Worm (Caenorhabditis elegans) whole organism, L3 larva: ENCODE measurements around the gene vha-2.
A peak's percentile ranks its signal among the peaks of the same experiment; 100 is the strongest.

ENCODE experiments used
- aly-2 ChIP-seq: fragments of 150-350 bp; optimal IDR thresholded peaks from 2 replicates; lab custom pipeline; 2014; ENCODE audit warnings: missing biosample characterization, missing genetic modification characterization
- ama-1 ChIP-seq: fragments of 150-350 bp; optimal IDR thresholded peaks from 2 replicates; lab custom pipeline; 2018
- ceh-28 ChIP-seq: fragments of 150-350 bp; optimal IDR thresholded peaks from 2 replicates; lab custom pipeline; 2014; ENCODE audit warnings: missing biosample characterization, missing genetic modification reagents, missing genetic modification characterization
- ceh-82 ChIP-seq: fragments of 150-350 bp; optimal IDR thresholded peaks from 2 replicates; lab custom pipeline; 2014; ENCODE audit warnings: missing biosample characterization, missing genetic modification characterization
- egl-5 ChIP-seq: fragments of 150-350 bp; optimal IDR thresholded peaks from 2 replicates; lab custom pipeline; 2017; ENCODE audit warnings: missing biosample characterization, missing genetic modification reagents, missing genetic modification characterization, inconsistent platforms
- elt-1 ChIP-seq: fragments of 150-350 bp; optimal IDR thresholded peaks from 2 replicates; lab custom pipeline; 2014; ENCODE audit warnings: missing biosample characterization, missing genetic modification characterization
- elt-2 ChIP-seq: sonication (generic microtip); optimal IDR thresholded peaks from 2 replicates; lab custom pipeline; 2016; ENCODE audit warnings: missing genetic modification reagents, mild to moderate bottlenecking, missing genetic modification characterization, missing compliant biosample characterization
- elt-3 ChIP-seq, 3 experiments: fragments of 150-350 bp in 1 of 3; sonication (generic microtip) in 2 of 3; optimal IDR thresholded peaks; 2 replicates in 2 of 3; 4 replicates in 1 of 3; lab custom pipeline; 2014 to 2017; ENCODE audit warnings: missing biosample characterization in 3 of 3, missing genetic modification characterization in 3 of 3
- fkh-10 ChIP-seq: sonication (generic microtip); optimal IDR thresholded peaks from 2 replicates; lab custom pipeline; 2017; ENCODE audit warnings: missing biosample characterization, missing genetic modification reagents, missing genetic modification characterization
- fos-1 ChIP-seq: fragments of 150-350 bp; optimal IDR thresholded peaks from 2 replicates; lab custom pipeline; 2014; ENCODE audit warnings: missing biosample characterization, missing genetic modification characterization
- hmg-11 ChIP-seq: sonication (generic microtip); optimal IDR thresholded peaks from 2 replicates; lab custom pipeline; 2016; ENCODE audit warnings: missing genetic modification characterization, missing compliant biosample characterization
- lin-15B ChIP-seq: fragments of 150-350 bp; optimal IDR thresholded peaks from 2 replicates; lab custom pipeline; 2014; ENCODE audit warnings: missing biosample characterization, missing genetic modification characterization
- lin-39 ChIP-seq: fragments of 150-350 bp; optimal IDR thresholded peaks from 2 replicates; lab custom pipeline; 2018; ENCODE audit warnings: missing biosample characterization, missing genetic modification reagents, missing genetic modification characterization
- lsy-12 ChIP-seq: sonication (generic microtip); optimal IDR thresholded peaks from 2 replicates; lab custom pipeline; 2016; ENCODE audit warnings: mild to moderate bottlenecking, missing genetic modification characterization, missing compliant biosample characterization
- mdl-1 ChIP-seq: fragments of 150-350 bp; optimal IDR thresholded peaks from 2 replicates; lab custom pipeline; 2014; ENCODE audit warnings: missing biosample characterization, missing genetic modification characterization
- mml-1 ChIP-seq: fragments of 150-350 bp; sonication (generic microtip); optimal IDR thresholded peaks from 3 replicates; lab custom pipeline; 2014; ENCODE audit warnings: missing biosample characterization, missing genetic modification characterization
- nfya-1 ChIP-seq: sonication (generic microtip); optimal IDR thresholded peaks from 2 replicates; lab custom pipeline; 2017; ENCODE audit warnings: missing genetic modification characterization, mild to moderate bottlenecking, missing compliant biosample characterization, antibody characterized with exemption, moderate library complexity; ENCODE audit not compliant: insufficient read depth
- nhr-11 ChIP-seq: fragments of 150-350 bp; optimal IDR thresholded peaks from 2 replicates; lab custom pipeline; 2014; ENCODE audit warnings: missing biosample characterization, missing genetic modification characterization
- nhr-12 ChIP-seq: fragments of 150-350 bp; optimal IDR thresholded peaks from 2 replicates; lab custom pipeline; 2014; ENCODE audit warnings: missing biosample characterization, missing genetic modification characterization
- nhr-23 ChIP-seq: fragments of 150-350 bp; optimal IDR thresholded peaks from 2 replicates; lab custom pipeline; 2014; ENCODE audit warnings: missing biosample characterization, missing genetic modification reagents, missing genetic modification characterization
- nhr-237 ChIP-seq: fragments of 150-350 bp; optimal IDR thresholded peaks from 2 replicates; lab custom pipeline; 2014; ENCODE audit warnings: missing biosample characterization, missing genetic modification characterization
- nhr-25 ChIP-seq: sonication (generic microtip); optimal IDR thresholded peaks from 2 replicates; lab custom pipeline; 2017; ENCODE audit warnings: missing biosample characterization, missing genetic modification characterization
- nhr-28 ChIP-seq: fragments of 150-350 bp; optimal IDR thresholded peaks from 2 replicates; lab custom pipeline; 2014; ENCODE audit warnings: missing biosample characterization, missing genetic modification characterization
- nhr-43 ChIP-seq: sonication (generic microtip); optimal IDR thresholded peaks from 2 replicates; lab custom pipeline; 2016; ENCODE audit warnings: mild to moderate bottlenecking, missing genetic modification characterization, missing compliant biosample characterization; ENCODE audit not compliant: poor library complexity, severe bottlenecking
- nhr-67 ChIP-seq: fragments of 150-350 bp; optimal IDR thresholded peaks from 2 replicates; lab custom pipeline; 2014; ENCODE audit warnings: missing biosample characterization, missing genetic modification characterization
- nhr-76 ChIP-seq: fragments of 150-350 bp; sonication (generic microtip); optimal IDR thresholded peaks from 5 replicates; lab custom pipeline; 2014; ENCODE audit warnings: missing biosample characterization, missing genetic modification characterization
- nhr-77 ChIP-seq: fragments of 150-350 bp; optimal IDR thresholded peaks from 2 replicates; lab custom pipeline; 2014; ENCODE audit warnings: missing biosample characterization, missing genetic modification characterization
- pha-4 ChIP-seq: fragments of 150-350 bp; optimal IDR thresholded peaks from 2 replicates; lab custom pipeline; 2014; ENCODE audit warnings: missing biosample characterization, missing genetic modification reagents, missing genetic modification characterization
- sea-2 ChIP-seq: fragments of 150-350 bp; sonication (generic microtip); optimal IDR thresholded peaks from 4 replicates; lab custom pipeline; 2014; ENCODE audit warnings: missing biosample characterization, missing genetic modification reagents, missing genetic modification characterization
- skn-1 ChIP-seq: fragments of 150-350 bp; optimal IDR thresholded peaks from 2 replicates; lab custom pipeline; 2014; ENCODE audit warnings: missing biosample characterization, missing genetic modification characterization
- snpc-4 ChIP-seq: fragments of 150-350 bp; optimal IDR thresholded peaks from 2 replicates; lab custom pipeline; 2014; ENCODE audit warnings: missing biosample characterization, missing genetic modification characterization
- tbx-2 ChIP-seq: sonication (generic microtip); optimal IDR thresholded peaks from 2 replicates; lab custom pipeline; 2016; ENCODE audit warnings: mild to moderate bottlenecking, missing genetic modification characterization, missing compliant biosample characterization
- unc-62 ChIP-seq: fragments of 150-350 bp; sonication (generic microtip); optimal IDR thresholded peaks from 4 replicates; lab custom pipeline; 2014; ENCODE audit warnings: missing biosample characterization, missing genetic modification reagents, missing genetic modification characterization
- zag-1 ChIP-seq: fragments of 150-350 bp; optimal IDR thresholded peaks from 2 replicates; lab custom pipeline; 2014; ENCODE audit warnings: missing biosample characterization, missing genetic modification characterization
- ztf-11 ChIP-seq: fragments of 150-350 bp; optimal IDR thresholded peaks from 2 replicates; lab custom pipeline; 2014; ENCODE audit warnings: missing biosample characterization, missing genetic modification characterization
- ztf-4 ChIP-seq: fragments of 150-350 bp; optimal IDR thresholded peaks from 2 replicates; lab custom pipeline; 2014; ENCODE audit warnings: missing biosample characterization, missing genetic modification characterization

Gene vha-2

DNA sequence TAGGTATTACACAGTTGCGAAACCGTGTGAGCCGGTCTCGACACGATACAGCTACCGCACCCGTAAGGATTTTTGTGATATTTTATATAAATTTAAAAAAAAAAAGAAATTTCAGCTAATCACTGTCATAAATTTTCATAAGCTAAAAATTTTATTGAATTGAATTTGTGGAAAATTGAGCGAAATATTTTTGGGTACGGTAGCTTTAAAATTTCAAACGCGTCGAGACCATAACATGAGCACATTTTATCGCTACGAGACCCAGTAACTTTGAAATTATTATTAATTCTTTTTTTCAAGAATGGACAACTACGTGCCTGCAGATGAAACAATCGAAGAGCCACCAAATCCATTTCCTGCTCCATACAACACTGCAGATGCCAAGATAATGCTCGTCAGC lies 31.2 kb downstream of the vha-2 start, which contains the start of gene ZK632.14:
ZK632.14 (plus strand) TSS at position 301 of the 400 bp plus-strand sequence.
- no peak for TF ChIP-seq nhr-77 (tag; lab: Kevin White, UChicago)
- TF ChIP-seq skn-1, result no peak
- no peak for TF ChIP-seq fos-1 (tag; lab: Kevin White, UChicago)
- no peak for TF ChIP-seq ceh-82 (tag; lab: Kevin White, UChicago)
- TF ChIP-seq ztf-11 (tag; lab: Kevin White, UChicago), result no peak
- TF ChIP-seq unc-62 (GFP tag; lab: Kevin White, UChicago), result no peak
- TF ChIP-seq sea-2, result no peak

DNA sequence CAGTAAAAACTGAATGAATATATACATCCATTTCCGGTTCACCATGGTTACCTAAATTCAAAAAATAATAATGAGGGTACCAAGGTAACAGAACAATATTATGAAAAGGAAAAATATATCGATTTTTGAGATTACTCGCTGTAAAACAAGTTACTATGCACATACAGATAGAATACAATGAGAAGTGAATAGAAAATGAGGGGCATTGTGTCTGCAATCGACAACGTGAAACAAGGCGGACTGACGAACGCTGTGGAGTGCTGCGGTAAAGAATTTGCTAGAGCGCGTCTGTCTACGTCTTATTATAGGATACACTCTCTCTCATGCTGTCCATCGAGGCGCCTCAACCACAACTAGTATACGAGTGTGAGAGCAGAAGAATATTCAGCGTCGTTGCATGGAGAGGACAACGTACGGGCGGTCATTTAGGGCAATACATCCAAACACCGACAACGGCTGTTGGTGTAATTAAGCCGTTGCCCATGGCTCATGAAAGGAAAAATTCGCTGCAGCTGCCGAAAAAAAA lies 35.2 kb downstream of the vha-2 start, which contains the start of gene cnx-1:
cnx-1 (minus strand) TSS at position 51 of the 526 bp plus-strand sequence.
- peak; percentile 72 for TF ChIP-seq hmg-11 (tag; lab: Kevin White, UChicago)
- TF ChIP-seq nhr-76, result no peak
- peak; percentile 10 for TF ChIP-seq pha-4
- TF ChIP-seq lin-15B (tag; lab: Kevin White, UChicago), result peak; percentile 16
- no peak for TF ChIP-seq fkh-10 (GFP tag; lab: Kevin White, UChicago)
- TF ChIP-seq nhr-23 (tag; lab: Kevin White, UChicago), result peak; percentile 28
- TF ChIP-seq nhr-25 (tag; lab: Kevin White, UChicago), result peak; percentile 10
- TF ChIP-seq ztf-11 (tag; lab: Kevin White, UChicago), result no peak
- peak; percentile 8 for TF ChIP-seq sea-2
- peak; percentile 49 for TF ChIP-seq nfya-1 (tag; lab: Kevin White, UChicago)
- peak; percentile 41 for TF ChIP-seq ama-1 (lab: Kevin White, UChicago)
- no peak for TF ChIP-seq nhr-237 (tag; lab: Kevin White, UChicago)
- TF ChIP-seq nhr-28 (tag; lab: Kevin White, UChicago), result no peak
- no peak for TF ChIP-seq nhr-11 (tag; lab: Kevin White, UChicago)
- TF ChIP-seq lin-39 (tag; lab: Kevin White, UChicago), result peak; percentile 66

DNA sequence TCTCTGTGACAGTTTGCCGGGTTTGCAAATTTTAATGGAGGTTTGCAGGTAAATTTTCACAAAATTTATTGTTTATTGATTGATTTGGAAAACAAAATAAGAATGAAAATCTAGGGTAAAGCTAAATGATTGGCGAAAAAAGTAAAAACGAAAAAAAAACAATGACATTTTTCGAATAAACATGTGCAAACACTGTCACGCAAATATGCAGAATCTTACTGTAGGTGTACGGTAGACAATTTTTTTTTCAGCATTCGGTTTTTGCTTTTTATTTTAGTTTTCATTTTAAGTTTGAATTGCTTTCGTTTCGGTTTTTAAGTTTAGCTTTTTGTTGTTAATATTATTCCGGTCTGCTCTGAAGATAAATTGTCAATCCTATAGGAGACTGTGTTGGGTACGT lies 35.9 kb downstream of the vha-2 start:
- TF ChIP-seq nhr-11 (tag; lab: Kevin White, UChicago), result no peak
- TF ChIP-seq elt-3 (tag; optimal IDR thresholded peaks at IDR 0.05; lab: Kevin White, UChicago), result no peak
- TF ChIP-seq mml-1, result no peak
- no peak for TF ChIP-seq elt-2 (tag; lab: Kevin White, UChicago)
- TF ChIP-seq ceh-28 (tag; lab: Kevin White, UChicago), result peak; percentile 5
- TF ChIP-seq snpc-4, result no peak

DNA sequence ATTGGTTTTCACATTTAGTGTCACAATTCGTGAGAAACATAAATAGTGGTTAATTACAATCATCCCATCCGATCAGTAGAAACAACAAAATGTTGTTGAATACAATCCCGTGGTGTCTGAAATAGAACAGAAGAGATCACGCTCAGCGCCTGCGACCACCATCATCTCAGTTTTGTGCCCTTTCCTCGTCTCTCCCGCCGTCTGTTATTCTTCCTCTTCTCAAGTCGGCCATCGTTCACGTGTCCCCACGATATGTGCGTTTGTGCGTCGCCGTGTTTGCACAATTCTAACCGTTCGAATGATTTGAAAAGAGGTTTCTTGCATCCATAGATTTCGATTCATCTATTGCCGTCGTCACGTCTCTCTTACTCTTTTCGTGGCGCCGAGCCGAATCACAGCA lies 36.8 kb downstream of the vha-2 start, which contains the start of gene panl-3:
panl-3 (plus strand) TSS at position 294 of the 400 bp plus-strand sequence.
- TF ChIP-seq nhr-23 (tag; lab: Kevin White, UChicago) (peak; percentile 68), lin-15B (tag; lab: Kevin White, UChicago) (peak; percentile 56), ceh-82 (tag; lab: Kevin White, UChicago) (no peak), snpc-4 (peak; percentile 20), ztf-4 (no peak), egl-5 (peak; percentile 78), nhr-43 (tag; lab: Kevin White, UChicago) (peak; percentile 14), lin-39 (tag; lab: Kevin White, UChicago) (peak; percentile 75), elt-3 (tag; optimal IDR thresholded peaks at IDR 0.05; lab: Kevin White, UChicago) (no peak), pha-4 (peak; percentile 48), nhr-67 (tag; lab: Kevin White, UChicago) (no peak), tbx-2 (no peak), nfya-1 (tag; lab: Kevin White, UChicago) (peak; percentile 74), elt-1 (tag; lab: Kevin White, UChicago) (peak; percentile 27), mdl-1 (tag; lab: Kevin White, UChicago) (peak; percentile 36), lsy-12 (tag; lab: Kevin White, UChicago) (peak; percentile 54), hmg-11 (tag; lab: Kevin White, UChicago) (peak; percentile 54), mml-1 (peak; percentile 47), elt-2 (tag; lab: Kevin White, UChicago) (peak; percentile 26), ama-1 (lab: Kevin White, UChicago) (peak; percentile 60), aly-2 (tag; lab: Kevin White, UChicago) (no peak), nhr-12 (tag; lab: Kevin White, UChicago) (no peak), nhr-25 (tag; lab: Kevin White, UChicago) (peak; percentile 79), zag-1 (tag; lab: Kevin White, UChicago) (no peak)
